Fruit fly (Drosophila melanogaster): ENCODE data around the gene Iml1.

Iml1 gene

dm6 chr3L:1515820-1516540, 17.9 kb downstream of the Iml1 start (continued):
- TF ChIP-seq CG17328 (GFP tag; IDR thresholded peaks at IDR 0.05) (peak; percentile 74), E2f2 (GFP tag; IDR thresholded peaks at IDR 0.05) (peak; percentile 35; the same call in 1 of the 2 replicates), hth (optimal IDR thresholded peaks at IDR 0.05) (no peak), Sin3A (optimal IDR thresholded peaks at IDR 0.05) (no peak), vvl (GFP tag; IDR thresholded peaks at IDR 0.05) (peak; percentile 69), CoRest (tag; optimal IDR thresholded peaks at IDR 0.05) (peak; percentile 80), Jarid2 (GFP tag; optimal IDR thresholded peaks at IDR 0.05) (peak; percentile 8), caup (GFP tag; optimal IDR thresholded peaks at IDR 0.05; ENCODE audit: severe bottlenecking) (peak; percentile 54), dmrt99B (tag; optimal IDR thresholded peaks at IDR 0.05) (peak; percentile 84), Xbp1 (GFP tag; optimal IDR thresholded peaks at IDR 0.05) (peak; percentile 70), CG12942 (GFP tag; optimal IDR thresholded peaks at IDR 0.05) (peak; percentile 62), CG9797 (GFP tag; optimal IDR thresholded peaks at IDR 0.05) (peak; percentile 8), disco-r (GFP tag; optimal IDR thresholded peaks at IDR 0.05) (no peak), sim (GFP tag; IDR thresholded peaks at IDR 0.05) (0 out of 2 replicates have a peak, but pooled peaks have one; percentile 6), CG8089 (GFP tag; optimal IDR thresholded peaks at IDR 0.05) (peak; percentile 74), HmgD (GFP tag; optimal IDR thresholded peaks at IDR 0.05) (peak; percentile 21), pan (optimal IDR thresholded peaks at IDR 0.05) (no peak), pan (GFP tag; optimal IDR thresholded peaks at IDR 0.05 in 1 of 2, IDR thresholded peaks at IDR 0.05 in 1 of 2) (peak in 1 of 2 experiments; percentile 46), gcm (GFP tag; optimal IDR thresholded peaks at IDR 0.05) (peak; percentile 69), tx (GFP tag; optimal IDR thresholded peaks at IDR 0.05) (peak; percentile 52), mirr (GFP tag; optimal IDR thresholded peaks at IDR 0.05) (no peak), hb (GFP tag; IDR thresholded peaks at IDR 0.05; ENCODE audit: partially characterized antibody) (no peak), eve (GFP tag; optimal IDR thresholded peaks at IDR 0.05) (no peak), Nf-YB (GFP tag; optimal IDR thresholded peaks at IDR 0.05) (peak; percentile 33), kah (GFP tag; optimal IDR thresholded peaks at IDR 0.05) (no peak), CkIIα-i1 (GFP tag; IDR thresholded peaks at IDR 0.05) (no peak), CG1529 (GFP tag; optimal IDR thresholded peaks at IDR 0.05) (peak; percentile 78), CG17829 (tag; optimal IDR thresholded peaks at IDR 0.05) (peak; percentile 84), CG18476 (GFP tag; optimal IDR thresholded peaks at IDR 0.05) (peak; percentile 68), CG16779 (GFP tag; IDR thresholded peaks at IDR 0.05) (no peak), sisA (GFP tag; IDR thresholded peaks at IDR 0.05) (peak; percentile 78), Fer1 (GFP tag; optimal IDR thresholded peaks at IDR 0.05) (peak; percentile 13), Doc3 (GFP tag; IDR thresholded peaks at IDR 0.05; ENCODE audit: partially characterized antibody) (no peak), H15 (GFP tag; IDR thresholded peaks at IDR 0.05) (no peak), pnt (GFP tag; optimal IDR thresholded peaks at IDR 0.05) (peak; percentile 56), al (GFP tag; IDR thresholded peaks at IDR 0.05) (no peak), Oli (tag; optimal IDR thresholded peaks at IDR 0.05) (peak; percentile 82), CG12071 (GFP tag; optimal IDR thresholded peaks at IDR 0.05) (peak; percentile 53), Hey (tag; optimal IDR thresholded peaks at IDR 0.05) (no peak), CG8478 (optimal IDR thresholded peaks at IDR 0.05) (no peak), CG6175 (GFP tag; IDR thresholded peaks at IDR 0.05) (no peak), jigr1 (GFP tag; IDR thresholded peaks at IDR 0.05) (0 out of 3 replicates have a peak, but pooled peaks have one; percentile 37), so (GFP tag; IDR thresholded peaks at IDR 0.05) (peak; percentile 78), sob (GFP tag; IDR thresholded peaks at IDR 0.05) (peak; percentile 50; the same call in 1 of the 2 replicates), gem (tag; optimal IDR thresholded peaks at IDR 0.05) (peak; percentile 82), Ets97D (GFP tag; optimal IDR thresholded peaks at IDR 0.05) (peak; percentile 5), TFAM (GFP tag; optimal IDR thresholded peaks at IDR 0.05) (no peak), CG2199 (GFP tag; IDR thresholded peaks at IDR 0.05) (peak; percentile 76; the same call in 2 of the 3 replicates), ro (GFP tag; IDR thresholded peaks at IDR 0.05) (no peak), Side (GFP tag; optimal IDR thresholded peaks at IDR 0.05) (peak; percentile 4), Adf1 (GFP tag; IDR thresholded peaks at IDR 0.05) (no peak)

All from whole organism, embryonic.